ENCODE assay signal across 1 fruit fly cellular context in genomic region chr3L:16359219-16359748, dm6.
TF ChIP-seq lines count a peak whose summit lies in the region.

Gene ringer, minus strand, starts transcription at chr3L:16359428.

TF ChIP-seq in whole organism, embryonic, 481 proteins besides CTCF, POLR2A, EP300 and RAD21 (continued from another document):
- TF ChIP-seq Myb (GFP tag; optimal IDR thresholded peaks at IDR 0.05; lab: Kevin White, UChicago) (no peak), Dbx (GFP tag; IDR thresholded peaks at IDR 0.05; lab: Robert Waterston, UW) (0 out of 3 replicates have a peak, but pooled peaks have one; percentile 31), Blimp-1 (GFP tag; optimal IDR thresholded peaks at IDR 0.05; lab: Kevin White, UChicago) (no peak), CG12104 (GFP tag; optimal IDR thresholded peaks at IDR 0.05; lab: Kevin White, UChicago) (no peak), CG4404 (GFP tag; IDR thresholded peaks at IDR 0.05; lab: Robert Waterston, UW) (no peak), Hey (tag; optimal IDR thresholded peaks at IDR 0.05; lab: Kevin White, UChicago) (no peak), Dad (GFP tag; optimal IDR thresholded peaks at IDR 0.05; lab: Kevin White, UChicago) (no peak), ash1 (GFP tag; optimal IDR thresholded peaks at IDR 0.05; lab: Kevin White, UChicago) (no peak), slbo (GFP tag; IDR thresholded peaks at IDR 0.05; lab: Robert Waterston, UW) (0 out of 2 replicates have a peak, but pooled peaks have one; percentile 39), chinmo (GFP tag; IDR thresholded peaks at IDR 0.05; lab: Robert Waterston, UW; ENCODE audit: partially characterized antibody) (no peak), CG12659 (GFP tag; optimal IDR thresholded peaks at IDR 0.05; lab: Kevin White, UChicago) (peak; percentile 8), NC2β (GFP tag; optimal IDR thresholded peaks at IDR 0.05; lab: Kevin White, UChicago) (no peak), CG3281 (GFP tag; optimal IDR thresholded peaks at IDR 0.05; lab: Kevin White, UChicago) (peak; percentile 27), CG30020 (tag; optimal IDR thresholded peaks at IDR 0.05; lab: Kevin White, UChicago) (no peak), Meics (GFP tag; optimal IDR thresholded peaks at IDR 0.05; lab: Kevin White, UChicago) (peak; percentile 33), Mes4 (GFP tag; optimal IDR thresholded peaks at IDR 0.05; lab: Kevin White, UChicago) (no peak), z (GFP tag; IDR thresholded peaks at IDR 0.05; lab: Robert Waterston, UW) (peak; percentile 86; the same call in 1 of the 3 replicates), Fer1 (GFP tag; optimal IDR thresholded peaks at IDR 0.05; lab: Kevin White, UChicago) (peak; percentile 14), btn (GFP tag; optimal IDR thresholded peaks at IDR 0.05; lab: Kevin White, UChicago) (no peak), Fer3 (tag; optimal IDR thresholded peaks at IDR 0.05; lab: Kevin White, UChicago) (peak; percentile 6), CG6254 (GFP tag; optimal IDR thresholded peaks at IDR 0.05; lab: Kevin White, UChicago) (no peak), CG2120 (GFP tag; optimal IDR thresholded peaks at IDR 0.05; lab: Kevin White, UChicago) (peak; percentile 29), lilli (GFP tag; optimal IDR thresholded peaks at IDR 0.05; lab: Kevin White, UChicago) (peak; percentile 31), CG7928 (GFP tag; optimal IDR thresholded peaks at IDR 0.05; lab: Kevin White, UChicago) (no peak), unc-4 (GFP tag; IDR thresholded peaks at IDR 0.05; lab: Robert Waterston, UW; ENCODE audit: partially characterized antibody) (no peak), gro (GFP tag; optimal IDR thresholded peaks at IDR 0.05; lab: Kevin White, UChicago) (peak; percentile 29)
